Worm (Caenorhabditis elegans): ENCODE results near the gene str-238.

ce11 chrV:801555-802060, 36.8 kb downstream of the str-238 start:
- TF ChIP-seq him-1 (tag; optimal IDR thresholded peaks at IDR 0.05) (no peak), dao-5 (tag; optimal IDR thresholded peaks at IDR 0.05) (no peak)

Data from whole organism, L4/young adult.